Worm (Caenorhabditis elegans) whole organism, early embryonic: Measurements from ENCODE around the gene eif-3.D.

Source experiments
- B0310.2 ChIP-seq: sonication (generic microtip); optimal IDR thresholded peaks from 2 replicates; lab custom pipeline; 2016; ENCODE audit warnings: mild to moderate bottlenecking, missing genetic modification characterization, missing compliant biosample characterization
- F13C5.2 ChIP-seq: sonication (generic microtip); optimal IDR thresholded peaks from 2 replicates; lab custom pipeline; 2017; ENCODE audit warnings: mild to moderate bottlenecking, missing genetic modification characterization, inconsistent platforms, missing compliant biosample characterization
- aly-1 ChIP-seq: sonication (generic microtip); optimal IDR thresholded peaks from 2 replicates; lab custom pipeline; 2016; ENCODE audit warnings: missing genetic modification characterization, missing compliant biosample characterization
- ama-1 ChIP-seq: fragments of 150-350 bp; optimal IDR thresholded peaks from 2 replicates; lab custom pipeline; 2014
- ceh-13 ChIP-seq: fragments of 200-800 bp; sonication (Bioruptor generic); optimal IDR thresholded peaks from 2 replicates; lab custom pipeline; 2018; ENCODE audit warnings: mild to moderate bottlenecking, missing genetic modification characterization, missing compliant biosample characterization
- ceh-36 ChIP-seq: sonication (generic microtip); optimal IDR thresholded peaks from 2 replicates; lab custom pipeline; 2016; ENCODE audit warnings: missing genetic modification characterization, inconsistent platforms, missing compliant biosample characterization
- ets-7 ChIP-seq: sonication (generic microtip); optimal IDR thresholded peaks from 2 replicates; lab custom pipeline; 2016; ENCODE audit warnings: missing genotype, missing genetic modification characterization, missing compliant biosample characterization
- flt-1 ChIP-seq: fragments of 200-800 bp; sonication (Bioruptor generic); IDR thresholded peaks from 2 replicates; pipeline ENCODE4 v1.3.6; 2022; ENCODE audit warnings: missing genetic modification characterization, missing compliant biosample characterization
- hnd-1 ChIP-seq: sonication (generic microtip); optimal IDR thresholded peaks from 2 replicates; lab custom pipeline; 2016; ENCODE audit warnings: missing genetic modification characterization, missing compliant biosample characterization
- pes-1 ChIP-seq: fragments of 200-800 bp; sonication (Bioruptor generic); IDR thresholded peaks from 2 replicates; pipeline ENCODE4 v1.3.6; 2022; ENCODE audit warnings: missing genetic modification reagents, missing genetic modification characterization, missing compliant biosample characterization
- scrt-1 ChIP-seq: fragments of 200-800 bp; sonication (Bioruptor generic); IDR thresholded peaks from 2 replicates; pipeline ENCODE4 v1.3.6; 2022; ENCODE audit warnings: missing genetic modification characterization, missing compliant biosample characterization
- tra-4 ChIP-seq: sonication (generic microtip); optimal IDR thresholded peaks from 2 replicates; lab custom pipeline; 2017; ENCODE audit warnings: missing genetic modification characterization, missing compliant biosample characterization

- no peak for TF ChIP-seq ceh-36 (tag; lab: Kevin White, UChicago)
- no peak for TF ChIP-seq flt-1 (GFP tag; lab: Robert Waterston, UW)
- no peak for TF ChIP-seq hnd-1 (tag; lab: Kevin White, UChicago)
- no peak for TF ChIP-seq F13C5.2 (tag; lab: Kevin White, UChicago)
- TF ChIP-seq pes-1 (GFP tag; lab: Robert Waterston, UW), result no peak
- TF ChIP-seq ama-1 (lab: Kevin White, UChicago), result no peak
- no peak for TF ChIP-seq ets-7 (tag; lab: Kevin White, UChicago)
- no peak for TF ChIP-seq scrt-1
- no peak for TF ChIP-seq B0310.2 (tag; lab: Kevin White, UChicago)
- no peak for TF ChIP-seq tra-4 (tag; lab: Kevin White, UChicago)
- no peak for TF ChIP-seq ceh-13
- no peak for TF ChIP-seq aly-1 (tag; lab: Kevin White, UChicago)
Measured at ce11 chrIII:8986872-8987271, 15.5 kb upstream of the eif-3.D start.
